Worm (Caenorhabditis elegans): ENCODE measurements around the gene cest-30.

Gene cest-30

ce11 chrV:5271487-5271886 is 8.6 kb upstream of the cest-30 start (continued):
- TF ChIP-seq B0336.3 (GFP tag; IDR thresholded peaks at IDR 0.05) (peak; percentile 78), akir-1 (GFP tag; optimal IDR thresholded peaks at IDR 0.05) (no peak), atf-7 (tag; optimal IDR thresholded peaks at IDR 0.05) (peak; percentile 82), B0019.2 (GFP tag; conservative IDR thresholded peaks at IDR 0.05) (no peak), C06A6.2 (GFP tag; conservative IDR thresholded peaks at IDR 0.05) (0 out of 2 replicates have a peak, but pooled peaks have one; percentile 14), ekl-4 (GFP tag; IDR thresholded peaks at IDR 0.05) (0 out of 2 replicates have a peak, but pooled peaks have one; percentile 44), ztf-6 (GFP tag; IDR thresholded peaks at IDR 0.05) (0 out of 2 replicates have a peak, but pooled peaks have one; percentile 10), mcd-1 (GFP tag; IDR thresholded peaks at IDR 0.05) (peak; percentile 76), ztf-26 (tag; optimal IDR thresholded peaks at IDR 0.05) (no peak), dpff-1 (tag; optimal IDR thresholded peaks at IDR 0.05) (no peak), unc-130 (GFP tag; optimal IDR thresholded peaks at IDR 0.05) (no peak), attf-5 (GFP tag; optimal IDR thresholded peaks at IDR 0.05) (peak; percentile 64), chd-7 (tag; optimal IDR thresholded peaks at IDR 0.05) (peak; percentile 86), him-1 (tag; optimal IDR thresholded peaks at IDR 0.05) (no peak), sptf-2 (GFP tag; optimal IDR thresholded peaks at IDR 0.05) (no peak), hrde-1 (tag; optimal IDR thresholded peaks at IDR 0.05; ENCODE audit: borderline replicate concordance) (no peak), F52B5.7 (tag; optimal IDR thresholded peaks at IDR 0.05) (peak; percentile 11), efl-1 (GFP tag; optimal IDR thresholded peaks at IDR 0.05) (no peak), bed-1 (GFP tag; IDR thresholded peaks at IDR 0.05) (no peak)

ce11 chrV:5269024-5269535 is 6.2 kb upstream of the cest-30 start, which contains the start of gene penr-1:
Gene penr-1, plus strand, starts transcription at chrV:5269485.
- TF ChIP-seq gei-17 (GFP tag; optimal IDR thresholded peaks at IDR 0.05) = no peak
- no peak for TF ChIP-seq snpc-1.1 (tag; optimal IDR thresholded peaks at IDR 0.05; ENCODE audit: insufficient read depth)
- peak; percentile 90 for TF ChIP-seq mcd-1 (GFP tag; IDR thresholded peaks at IDR 0.05)
- no peak for TF ChIP-seq sptf-2 (GFP tag; optimal IDR thresholded peaks at IDR 0.05)
- TF ChIP-seq dpl-1 (GFP tag; optimal IDR thresholded peaks at IDR 0.05) = peak; percentile 56
- TF ChIP-seq ztf-18 (tag; optimal IDR thresholded peaks at IDR 0.05) = peak; percentile 39
- peak; percentile 79 for TF ChIP-seq efl-1 (GFP tag; optimal IDR thresholded peaks at IDR 0.05)
- TF ChIP-seq lin-35 (GFP tag; optimal IDR thresholded peaks at IDR 0.05) = peak in 2 of 3 experiments; percentile 24 to 76
- no peak for TF ChIP-seq aptf-2 (GFP tag; conservative IDR thresholded peaks at IDR 0.05)
- no peak for TF ChIP-seq repo-1 (tag; optimal IDR thresholded peaks at IDR 0.05)
- TF ChIP-seq lsl-1 (GFP tag; optimal IDR thresholded peaks at IDR 0.05) = peak; percentile 18
- no peak for TF ChIP-seq snpc-4 (GFP tag; optimal IDR thresholded peaks at IDR 0.05)
- peak in 1 of 4 experiments; percentile 1 for TF ChIP-seq snpc-4 (tag; optimal IDR thresholded peaks at IDR 0.05)
- TF ChIP-seq hmg-20 (GFP tag; IDR thresholded peaks at IDR 0.05) = no peak
- TF ChIP-seq D2030.7 (GFP tag; IDR thresholded peaks at IDR 0.05) = peak; percentile 37; the same call in 1 of the 2 replicates
- peak; percentile 8 for TF ChIP-seq xnd-1 (tag; optimal IDR thresholded peaks at IDR 0.05)
- TF ChIP-seq F33H1.4 (GFP tag; IDR thresholded peaks at IDR 0.05) = peak; percentile 27; the same call in 1 of the 2 replicates
- TF ChIP-seq lin-54 (GFP tag; optimal IDR thresholded peaks at IDR 0.05) = peak; percentile 95
- no peak for TF ChIP-seq let-526 (GFP tag; IDR thresholded peaks at IDR 0.05)

ce11 chrV:5265581-5265980 is 2.7 kb upstream of the cest-30 start, which contains the start of the genes srt-69 and B0238.12:
Gene srt-69, minus strand, starts transcription at chrV:5265681.
Gene B0238.12, plus strand, starts transcription at chrV:5265844.
- TF ChIP-seq tlf-1 (GFP tag; optimal IDR thresholded peaks at IDR 0.05) = no peak
- TF ChIP-seq madf-10 (tag; optimal IDR thresholded peaks at IDR 0.05) = no peak
- no peak for TF ChIP-seq ccch-3 (GFP tag; optimal IDR thresholded peaks at IDR 0.05)
- TF ChIP-seq snpc-1.1 (tag; optimal IDR thresholded peaks at IDR 0.05; ENCODE audit: insufficient read depth) = no peak
- no peak for TF ChIP-seq hrde-1 (tag; optimal IDR thresholded peaks at IDR 0.05; ENCODE audit: borderline replicate concordance)
- no peak for TF ChIP-seq B0019.2 (GFP tag; conservative IDR thresholded peaks at IDR 0.05)
- no peak for TF ChIP-seq C06A6.2 (GFP tag; conservative IDR thresholded peaks at IDR 0.05)
- no peak for TF ChIP-seq rec-8 (tag; optimal IDR thresholded peaks at IDR 0.05)
- no peak for TF ChIP-seq repo-1 (tag; optimal IDR thresholded peaks at IDR 0.05)
- TF ChIP-seq F52B5.7 (tag; optimal IDR thresholded peaks at IDR 0.05) = no peak
- TF ChIP-seq mes-4 (tag; optimal IDR thresholded peaks at IDR 0.05) = no peak

Data from whole organism, young adult.